Fruit fly (Drosophila melanogaster) whole organism, embryonic: ENCODE measurements around the gene mAcon1.

Experiments used
- Atf-2 ChIP-seq: fragments of 200-800 bp; sonication (Bioruptor generic); optimal IDR thresholded peaks from 2 replicates; lab custom pipeline; 2016; ENCODE audit warnings: missing biosample characterization, missing genetic modification characterization
- B-H1 ChIP-seq: fragments of 200-800 bp; sonication (Bioruptor generic); IDR thresholded peaks from 3 replicates; pipeline ENCODE4 v1.3.6; 2022; ENCODE audit warnings: missing biosample characterization, missing genetic modification characterization
- Bdp1 ChIP-seq: fragments of 200-800 bp; sonication (Bioruptor generic); optimal IDR thresholded peaks from 3 replicates; lab custom pipeline; 2016; ENCODE audit warnings: missing biosample characterization, missing genetic modification characterization
- CG10147 ChIP-seq: fragments of 200-800 bp; sonication (Bioruptor generic); optimal IDR thresholded peaks from 2 replicates; lab custom pipeline; 2019; ENCODE audit warnings: missing biosample characterization, mild to moderate bottlenecking, missing genetic modification characterization, moderate library complexity
- CG10267 ChIP-seq: fragments of 200-800 bp; sonication (Bioruptor generic); optimal IDR thresholded peaks from 2 replicates; lab custom pipeline; 2018; ENCODE audit warnings: missing biosample characterization, mild to moderate bottlenecking, missing genetic modification characterization, moderate library complexity
- CG12155 ChIP-seq: fragments of 200-800 bp; sonication (Bioruptor generic); optimal IDR thresholded peaks from 3 replicates; lab custom pipeline; 2016; ENCODE audit warnings: missing biosample characterization, missing genetic modification characterization
- CG12219 ChIP-seq: fragments of 200-800 bp; sonication (Bioruptor generic); optimal IDR thresholded peaks from 3 replicates; lab custom pipeline; 2018; ENCODE audit warnings: missing biosample characterization, mild to moderate bottlenecking, missing genetic modification characterization
- CG12236 ChIP-seq: fragments of 200-800 bp; sonication (Bioruptor generic); optimal IDR thresholded peaks from 2 replicates; lab custom pipeline; 2016; ENCODE audit warnings: missing biosample characterization, missing genetic modification characterization
- CG13424 ChIP-seq: fragments of 200-800 bp; sonication (Bioruptor generic); optimal IDR thresholded peaks from 2 replicates; lab custom pipeline; 2019; ENCODE audit warnings: missing biosample characterization, mild to moderate bottlenecking, missing genetic modification characterization, moderate library complexity
- CG1529 ChIP-seq: fragments of 200-800 bp; sonication (Bioruptor generic); optimal IDR thresholded peaks from 3 replicates; lab custom pipeline; 2018; ENCODE audit warnings: missing biosample characterization, missing genetic modification characterization
- CG15514 ChIP-seq: fragments of 200-800 bp; sonication (Bioruptor generic); optimal IDR thresholded peaks from 3 replicates; lab custom pipeline; 2017; ENCODE audit warnings: missing biosample characterization, missing genetic modification characterization, mild to moderate bottlenecking, moderate library complexity, missing genetic modification reagents
- CG16815 ChIP-seq: fragments of 200-800 bp; sonication (Bioruptor generic); optimal IDR thresholded peaks from 3 replicates; lab custom pipeline; 2017; ENCODE audit warnings: missing biosample characterization, mild to moderate bottlenecking, missing genetic modification characterization
- CG17385 ChIP-seq: fragments of 200-800 bp; sonication (Bioruptor generic); optimal IDR thresholded peaks from 3 replicates; lab custom pipeline; 2018; ENCODE audit warnings: missing biosample characterization, mild to moderate bottlenecking, missing genetic modification characterization
- CG17612 ChIP-seq: fragments of 200-800 bp; sonication (Bioruptor generic); IDR thresholded peaks from 2 replicates; pipeline ENCODE4 v1.3.6; 2022; ENCODE audit warnings: missing biosample characterization, missing genetic modification characterization
- CG18262 ChIP-seq: fragments of 200-800 bp; optimal IDR thresholded peaks from 3 replicates; lab custom pipeline; 2019; ENCODE audit warnings: missing biosample characterization, mild to moderate bottlenecking, missing genetic modification characterization, moderate library complexity
- CG18476 ChIP-seq: fragments of 200-800 bp; sonication (Bioruptor generic); optimal IDR thresholded peaks from 2 replicates; lab custom pipeline; 2016; ENCODE audit warnings: missing biosample characterization, mild to moderate bottlenecking, missing genetic modification characterization
- CG2712 ChIP-seq: fragments of 200-800 bp; optimal IDR thresholded peaks from 3 replicates; lab custom pipeline; 2019; ENCODE audit warnings: missing biosample characterization, mild to moderate bottlenecking, missing genetic modification characterization, moderate library complexity
- CG3281 ChIP-seq: fragments of 200-800 bp; sonication (Bioruptor generic); optimal IDR thresholded peaks from 3 replicates; lab custom pipeline; 2017; ENCODE audit warnings: missing biosample characterization, mild to moderate bottlenecking, missing genetic modification characterization
- CG43689 ChIP-seq: fragments of 200-800 bp; sonication (Bioruptor generic); IDR thresholded peaks from 2 replicates; pipeline ENCODE4 v1.3.6; 2022; ENCODE audit warnings: missing biosample characterization, missing genetic modification characterization
- CG4617 ChIP-seq: fragments of 200-800 bp; sonication (Bioruptor generic); optimal IDR thresholded peaks from 3 replicates; lab custom pipeline; 2016; ENCODE audit warnings: missing biosample characterization, missing genetic modification characterization, borderline replicate concordance
- CG6254 ChIP-seq: fragments of 200-800 bp; sonication (Bioruptor generic); optimal IDR thresholded peaks from 3 replicates; lab custom pipeline; 2017; ENCODE audit warnings: mild to moderate bottlenecking, missing biosample characterization, missing genetic modification reagents, missing genetic modification characterization
- CG6854 ChIP-seq: fragments of 200-800 bp; sonication (Bioruptor generic); optimal IDR thresholded peaks from 3 replicates; lab custom pipeline; 2017; ENCODE audit warnings: missing biosample characterization, mild to moderate bottlenecking, missing genetic modification characterization
- CG7556 ChIP-seq: fragments of 200-800 bp; sonication (Bioruptor generic); optimal IDR thresholded peaks from 2 replicates; lab custom pipeline; 2017; ENCODE audit warnings: missing biosample characterization, mild to moderate bottlenecking, missing genetic modification characterization
- CG8089 ChIP-seq: fragments of 200-800 bp; sonication (Bioruptor generic); optimal IDR thresholded peaks from 3 replicates; lab custom pipeline; 2016; ENCODE audit warnings: missing biosample characterization, missing genetic modification characterization
- CG8359 ChIP-seq: fragments of 200-800 bp; sonication (Bioruptor generic); optimal IDR thresholded peaks from 2 replicates; lab custom pipeline; 2017; ENCODE audit warnings: missing biosample characterization, mild to moderate bottlenecking, missing genetic modification characterization, borderline replicate concordance
- CG9797 ChIP-seq: fragments of 200-800 bp; sonication (Bioruptor generic); optimal IDR thresholded peaks from 3 replicates; lab custom pipeline; 2018; ENCODE audit warnings: missing biosample characterization, mild to moderate bottlenecking, missing genetic modification characterization
- CG9876 ChIP-seq: fragments of 200-800 bp; sonication (Bioruptor generic); optimal IDR thresholded peaks from 2 replicates; lab custom pipeline; 2016; ENCODE audit warnings: missing biosample characterization, missing genetic modification characterization
- Ets65A ChIP-seq: fragments of 200-800 bp; sonication (Bioruptor generic); peaks from one replicate; lab custom pipeline; 2016; ENCODE audit warnings: missing biosample characterization, missing genetic modification characterization
- Fer3 ChIP-seq: fragments of 200-800 bp; sonication (Bioruptor generic); optimal IDR thresholded peaks from 2 replicates; lab custom pipeline; 2018; ENCODE audit warnings: missing biosample characterization, mild to moderate bottlenecking, missing genetic modification characterization, moderate library complexity
- Hsf ChIP-seq: fragments of 200-800 bp; sonication (Bioruptor generic); optimal IDR thresholded peaks from 3 replicates; lab custom pipeline; 2016; ENCODE audit warnings: missing biosample characterization, missing genetic modification characterization
- MBD-R2 ChIP-seq: fragments of 200-800 bp; sonication (Bioruptor generic); IDR thresholded peaks from 2 replicates; pipeline ENCODE4 v1.3.6; 2022; ENCODE audit warnings: missing biosample characterization, missing genetic modification characterization
- Ptx1 ChIP-seq: fragments of 200-800 bp; sonication (Bioruptor generic); IDR thresholded peaks from 2 replicates; pipeline ENCODE4 v1.3.6; 2022; ENCODE audit warnings: missing biosample characterization, missing genetic modification characterization
- Tbp ChIP-seq: fragments of >200 bp; optimal IDR thresholded peaks from 2 replicates; lab custom pipeline; 2018; ENCODE audit warnings: missing biosample characterization, missing genetic modification characterization
- YL-1 ChIP-seq: fragments of 200-800 bp; sonication (Bioruptor generic); optimal IDR thresholded peaks from 3 replicates; lab custom pipeline; 2017; ENCODE audit warnings: missing biosample characterization, mild to moderate bottlenecking, missing genetic modification characterization
- crol ChIP-seq: fragments of 200-800 bp; sonication (Bioruptor generic); IDR thresholded peaks from 2 replicates; pipeline ENCODE4 v1.3.6; 2022; ENCODE audit warnings: missing biosample characterization, missing genetic modification characterization
- dm ChIP-seq: fragments of 200-800 bp; sonication (Bioruptor generic); optimal IDR thresholded peaks from 3 replicates; lab custom pipeline; 2016; ENCODE audit warnings: missing biosample characterization, missing genetic modification characterization
- en ChIP-seq: fragments of 200-800 bp; sonication (Bioruptor generic); optimal IDR thresholded peaks from 2 replicates; lab custom pipeline; 2016; ENCODE audit warnings: missing biosample characterization, missing genetic modification characterization
- fd3F ChIP-seq: fragments of 200-800 bp; sonication (Bioruptor generic); optimal IDR thresholded peaks from 2 replicates; lab custom pipeline; 2018; ENCODE audit warnings: missing biosample characterization, mild to moderate bottlenecking, missing genetic modification characterization, moderate library complexity
- ftz-f1 ChIP-seq: fragments of 200-800 bp; sonication (Bioruptor generic); optimal IDR thresholded peaks from 2 replicates; lab custom pipeline; 2016; ENCODE audit warnings: missing biosample characterization, missing genetic modification characterization
- hkb ChIP-seq, 2 experiments: fragments of 200-800 bp in 1 of 2; fragments of >200 bp in 1 of 2; sonication (Bioruptor generic) in 1 of 2; IDR thresholded peaks in 1 of 2; optimal IDR thresholded peaks in 1 of 2; 2 replicates each; pipeline versions ENCODE4 v1.3.6 to Lab custom; 2017 to 2022; ENCODE audit warnings: missing biosample characterization in 1 of 2, missing genetic modification characterization in 1 of 2
- klu ChIP-seq: fragments of 200-800 bp; sonication (Bioruptor generic); IDR thresholded peaks from 2 replicates; pipeline ENCODE4 v1.3.6; 2022; ENCODE audit warnings: missing biosample characterization, missing genetic modification characterization
- mirr ChIP-seq: fragments of 200-800 bp; sonication (Bioruptor generic); optimal IDR thresholded peaks from 3 replicates; lab custom pipeline; 2018; ENCODE audit warnings: missing biosample characterization, mild to moderate bottlenecking, missing genetic modification characterization
- pros ChIP-seq: fragments of 200-800 bp; sonication (Bioruptor generic); optimal IDR thresholded peaks from 3 replicates; lab custom pipeline; 2019; ENCODE audit warnings: missing biosample characterization, mild to moderate bottlenecking, missing genetic modification characterization, moderate library complexity
- pzg ChIP-seq: fragments of 200-800 bp; sonication (Bioruptor generic); optimal IDR thresholded peaks from 3 replicates; lab custom pipeline; 2018; ENCODE audit warnings: missing biosample characterization, mild to moderate bottlenecking, missing genetic modification characterization, moderate library complexity
- ranshi ChIP-seq: fragments of 200-800 bp; sonication (Bioruptor generic); IDR thresholded peaks from 2 replicates; pipeline ENCODE4 v1.3.6; 2022; ENCODE audit warnings: missing biosample characterization, missing genetic modification characterization
- sima ChIP-seq: fragments of 200-800 bp; sonication (Bioruptor generic); optimal IDR thresholded peaks from 2 replicates; lab custom pipeline; 2016; ENCODE audit warnings: missing biosample characterization, missing genetic modification characterization
- so ChIP-seq: fragments of 200-800 bp; sonication (Bioruptor generic); IDR thresholded peaks from 3 replicates; pipeline ENCODE4 v1.3.6; 2022; ENCODE audit warnings: missing biosample characterization, missing genetic modification characterization
- tgo ChIP-seq: fragments of 200-800 bp; sonication (Bioruptor generic); IDR thresholded peaks from 3 replicates; pipeline ENCODE4 v1.3.6; 2022; ENCODE audit warnings: missing biosample characterization, missing genetic modification characterization
- ttk ChIP-seq: fragments of 200-800 bp; sonication (Bioruptor generic); IDR thresholded peaks from 2 replicates; pipeline ENCODE4 v2.1.2; 2022; ENCODE audit warnings: missing biosample characterization, missing genetic modification characterization
- tx ChIP-seq: fragments of 200-800 bp; sonication (Bioruptor generic); optimal IDR thresholded peaks from 2 replicates; lab custom pipeline; 2016; ENCODE audit warnings: missing biosample characterization, missing genetic modification characterization
- vfl ChIP-seq: fragments of 200-800 bp; sonication (Bioruptor generic); optimal IDR thresholded peaks from 2 replicates; lab custom pipeline; 2016; ENCODE audit warnings: missing biosample characterization, missing genetic modification characterization

The mAcon1 gene

DNA sequence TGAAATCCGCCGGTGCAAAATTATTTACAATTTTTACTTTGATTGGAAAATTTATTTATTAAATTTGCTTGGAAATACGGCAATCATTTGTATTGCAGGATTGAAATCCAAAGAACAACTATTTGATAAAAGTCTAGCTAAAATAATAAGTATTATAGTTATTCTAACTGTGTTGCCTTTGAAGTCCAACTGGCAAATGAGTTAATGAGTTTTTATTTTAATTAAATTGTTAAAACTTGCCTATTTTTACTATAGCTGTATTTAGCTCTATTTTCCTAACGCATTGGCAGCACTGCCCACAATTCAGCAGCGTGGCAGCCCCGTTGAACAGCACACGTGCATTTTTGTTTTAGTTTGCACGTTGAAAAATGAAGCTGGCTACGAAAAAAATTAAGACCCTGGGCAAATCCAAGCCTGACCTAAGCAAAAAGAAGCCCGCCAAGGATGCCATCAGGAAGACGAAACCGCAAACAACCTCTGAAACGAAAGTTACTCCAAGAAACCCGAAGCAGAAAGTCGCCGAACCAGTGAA is 5.0 kb upstream of the mAcon1 start, which contains the start of gene Noc2 (continued):
- TF ChIP-seq Ets65A (GFP tag; lab: Kevin White, UChicago), result peak; percentile 74
- TF ChIP-seq CG15514 (GFP tag; lab: Kevin White, UChicago), result peak; percentile 37
- TF ChIP-seq CG4617 (GFP tag; lab: Kevin White, UChicago), result peak; percentile 55
- TF ChIP-seq hkb (optimal IDR thresholded peaks at IDR 0.05; lab: Kevin White, UChicago), result no peak
- TF ChIP-seq hkb (GFP tag; IDR thresholded peaks at IDR 0.05; lab: Robert Waterston, UW), result peak; percentile 43; the same call in 1 of the 2 replicates
- TF ChIP-seq CG18476 (GFP tag; lab: Kevin White, UChicago), result no peak
- TF ChIP-seq CG12236 (GFP tag; lab: Kevin White, UChicago), result no peak
- TF ChIP-seq CG9797 (GFP tag; lab: Kevin White, UChicago), result no peak
- no peak for TF ChIP-seq so (GFP tag; lab: Robert Waterston, UW)
- TF ChIP-seq CG7556 (GFP tag; lab: Kevin White, UChicago), result no peak
- TF ChIP-seq CG16815, result no peak
- peak; percentile 64 for TF ChIP-seq CG13424 (tag; lab: Kevin White, UChicago)
- peak; percentile 43 for TF ChIP-seq Hsf
- no peak for TF ChIP-seq CG17612
- TF ChIP-seq ranshi (GFP tag; lab: Robert Waterston, UW), result peak; percentile 56; the same call in 1 of the 2 replicates
- no peak for TF ChIP-seq CG8089 (GFP tag; lab: Kevin White, UChicago)
- no peak for TF ChIP-seq ftz-f1 (GFP tag; lab: Kevin White, UChicago)
- TF ChIP-seq CG10267, result peak; percentile 37
- no peak for TF ChIP-seq CG10147 (GFP tag; lab: Kevin White, UChicago)
- TF ChIP-seq Bdp1 (GFP tag; lab: Kevin White, UChicago), result peak; percentile 25
- no peak for TF ChIP-seq en (GFP tag; lab: Kevin White, UChicago)
- peak; percentile 16 for TF ChIP-seq Fer3 (tag; lab: Kevin White, UChicago)
- TF ChIP-seq MBD-R2, result peak; percentile 63
- TF ChIP-seq CG18262, result peak; percentile 60
- TF ChIP-seq klu (GFP tag; lab: Robert Waterston, UW), result 0 out of 2 replicates have a peak, but pooled peaks have one; percentile 27
- peak; percentile 25 for TF ChIP-seq CG17385 (GFP tag; lab: Kevin White, UChicago)
- no peak for TF ChIP-seq Tbp (GFP tag; lab: Kevin White, UChicago)
- TF ChIP-seq CG1529 (GFP tag; lab: Kevin White, UChicago), result no peak
- TF ChIP-seq CG43689, result no peak
- no peak for TF ChIP-seq sima (GFP tag; lab: Kevin White, UChicago)
- TF ChIP-seq CG8359, result no peak
- TF ChIP-seq YL-1 (GFP tag; lab: Kevin White, UChicago), result peak; percentile 46
- TF ChIP-seq crol, result no peak
- TF ChIP-seq CG12155, result peak; percentile 4
- no peak for TF ChIP-seq Atf-2 (GFP tag; lab: Kevin White, UChicago)
- TF ChIP-seq B-H1 (GFP tag; lab: Robert Waterston, UW), result no peak
- peak; percentile 29 for TF ChIP-seq fd3F (GFP tag; lab: Kevin White, UChicago)
- peak; percentile 64 for TF ChIP-seq CG2712 (tag; lab: Kevin White, UChicago)
- TF ChIP-seq CG6254, result no peak
- TF ChIP-seq ttk (GFP tag; lab: Robert Waterston, UW), result peak; percentile 16; the same call in 1 of the 2 replicates
- TF ChIP-seq CG3281 (GFP tag; lab: Kevin White, UChicago), result peak; percentile 58
- no peak for TF ChIP-seq CG6854 (GFP tag; lab: Kevin White, UChicago)
- no peak for TF ChIP-seq vfl (GFP tag; lab: Kevin White, UChicago)
- peak; percentile 40 for TF ChIP-seq pzg (GFP tag; lab: Kevin White, UChicago)
- TF ChIP-seq Ptx1 (GFP tag; lab: Robert Waterston, UW), result peak; percentile 61
- TF ChIP-seq tx (GFP tag; lab: Kevin White, UChicago), result no peak
- no peak for TF ChIP-seq mirr (GFP tag; lab: Kevin White, UChicago)
- TF ChIP-seq dm (GFP tag; lab: Kevin White, UChicago), result peak; percentile 96
- TF ChIP-seq tgo (GFP tag; lab: Robert Waterston, UW), result peak; percentile 46; the same call in 2 of the 3 replicates
- TF ChIP-seq CG12219, result no peak
- no peak for TF ChIP-seq pros (GFP tag; lab: Kevin White, UChicago)
- TF ChIP-seq CG9876 (GFP tag; lab: Kevin White, UChicago), result no peak
